Fruit fly (Drosophila melanogaster) whole organism, larva: Measurements from ENCODE around the gene spir.
A peak's percentile ranks its signal among the peaks of the same experiment; 100 is the strongest.

Experiments used
- noc ChIP-seq: fragments of 200-800 bp; sonication (Bioruptor generic); optimal IDR thresholded peaks from 3 replicates; lab custom pipeline; 2019; ENCODE audit warnings: missing biosample characterization, mild to moderate bottlenecking, missing genetic modification characterization, moderate library complexity

The spir gene

dm6 chr2L:20325383-20325782, 14.4 kb downstream of the spir start:
- no peak for TF ChIP-seq noc

- no peak for TF ChIP-seq noc
Measured at dm6 chr2L:20326317-20326716, 15.3 kb downstream of the spir start.

- no peak for TF ChIP-seq noc
Measured at dm6 chr2L:20327375-20327774, 16.4 kb downstream of the spir start.

dm6 chr2L:20327963-20328362, 16.9 kb downstream of the spir start:
- no peak for TF ChIP-seq noc

DNA sequence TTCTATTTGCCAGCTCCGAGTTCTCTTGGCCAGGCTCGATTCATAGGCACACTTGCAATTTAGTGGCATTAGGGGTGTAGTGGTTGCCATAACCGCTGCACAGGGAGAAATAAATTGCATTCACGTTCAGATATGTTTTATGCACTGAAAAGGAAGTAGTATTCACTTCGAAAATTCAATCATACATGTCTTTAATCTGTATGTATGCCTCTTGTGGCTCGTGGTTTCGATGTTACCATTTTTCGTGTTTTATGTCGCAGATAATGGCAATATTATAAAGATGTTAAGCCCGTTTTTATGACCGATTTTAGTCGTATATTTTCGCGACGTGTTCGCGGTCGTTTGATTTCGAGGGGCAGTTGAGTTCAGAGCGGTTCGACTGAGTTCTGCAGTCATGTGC, 17.6 kb downstream of the spir start:
- TF ChIP-seq noc: no peak

dm6 chr2L:20329612-20330011, 18.6 kb downstream of the spir start:
- TF ChIP-seq noc: no peak

- no peak for TF ChIP-seq noc
Measured at dm6 chr2L:20332978-20333377, 22.0 kb downstream of the spir start.

DNA sequence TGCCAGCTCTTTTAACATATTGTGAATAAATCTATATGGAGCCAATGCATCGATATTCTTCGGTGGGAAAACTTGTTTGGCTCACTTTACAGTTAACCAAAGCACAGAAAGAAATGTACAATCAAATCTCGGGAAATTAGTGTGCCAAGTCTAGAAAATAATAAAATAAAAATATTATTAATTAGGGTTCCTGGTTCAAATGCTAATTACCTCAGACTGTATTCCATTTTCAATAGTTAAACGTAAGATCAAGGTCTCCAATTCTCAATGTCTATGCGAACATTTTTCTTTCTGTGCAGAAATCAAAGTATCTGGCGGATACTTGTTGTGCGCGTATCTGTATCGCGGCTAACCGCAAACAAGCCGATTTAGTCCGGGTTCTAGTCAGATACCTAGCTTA, 23.9 kb downstream of the spir start:
- no peak for TF ChIP-seq noc

DNA sequence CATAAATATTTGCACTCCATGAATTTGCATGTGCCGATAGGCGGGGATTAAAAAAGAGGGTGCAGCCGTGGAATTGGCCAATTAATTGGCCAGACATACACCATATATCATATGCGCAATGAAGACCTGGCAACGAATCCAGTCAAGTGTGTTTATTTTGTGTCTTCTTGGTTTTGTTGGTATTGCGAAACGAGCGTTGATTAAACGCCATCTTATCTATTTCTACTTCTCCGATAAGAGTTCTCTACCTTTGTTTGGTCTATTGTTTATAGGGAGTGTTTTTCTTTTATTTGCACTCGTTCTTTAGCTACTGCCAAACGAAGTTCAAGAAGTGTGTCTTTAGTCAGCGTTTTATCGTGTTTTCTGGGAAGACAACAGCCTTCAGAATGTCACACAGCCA, 26.8 kb downstream of the spir start:
- TF ChIP-seq noc: peak; percentile 41

- TF ChIP-seq noc: no peak
Measured at dm6 chr2L:20340635-20341034, 29.6 kb downstream of the spir start.

DNA sequence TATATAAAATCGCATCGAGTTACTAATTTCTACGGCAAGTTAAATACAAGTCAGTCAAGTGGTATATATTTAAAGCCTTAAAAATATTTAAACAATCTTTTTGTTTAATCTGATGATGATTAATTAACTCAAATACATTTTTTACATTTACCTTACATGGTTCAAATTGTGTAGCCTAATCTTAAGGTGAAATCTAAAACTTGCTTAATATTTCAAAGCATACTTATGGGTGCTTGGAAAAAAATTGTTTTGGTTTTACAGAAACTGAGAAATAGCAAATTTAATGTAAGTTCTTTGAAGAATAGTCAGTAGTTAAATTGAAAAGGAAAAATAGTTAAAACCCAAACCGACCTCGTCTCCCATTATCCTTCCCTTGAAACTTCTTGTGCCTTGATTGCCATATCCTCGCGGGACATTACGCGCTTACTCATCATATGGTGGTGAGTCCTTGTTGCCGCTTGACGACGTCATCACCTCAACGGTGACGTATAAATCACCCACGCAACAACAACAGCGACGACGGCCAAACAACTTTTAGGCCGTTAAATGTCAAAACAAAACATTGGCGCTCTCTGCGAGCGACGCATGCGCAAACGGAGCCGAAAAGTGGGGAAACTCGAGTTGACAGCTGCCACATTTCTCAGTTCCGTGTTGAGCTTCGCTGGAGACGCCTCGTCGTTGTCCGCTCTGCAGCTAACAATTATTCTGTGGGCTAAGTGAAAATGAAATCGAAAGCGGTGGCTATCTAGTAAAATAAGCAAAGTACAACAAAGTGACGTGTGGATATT, 30.4 kb downstream of the spir start:
- no peak for TF ChIP-seq noc

dm6 chr2L:20341999-20342325, 30.9 kb downstream of the spir start:
- TF ChIP-seq noc: no peak

DNA sequence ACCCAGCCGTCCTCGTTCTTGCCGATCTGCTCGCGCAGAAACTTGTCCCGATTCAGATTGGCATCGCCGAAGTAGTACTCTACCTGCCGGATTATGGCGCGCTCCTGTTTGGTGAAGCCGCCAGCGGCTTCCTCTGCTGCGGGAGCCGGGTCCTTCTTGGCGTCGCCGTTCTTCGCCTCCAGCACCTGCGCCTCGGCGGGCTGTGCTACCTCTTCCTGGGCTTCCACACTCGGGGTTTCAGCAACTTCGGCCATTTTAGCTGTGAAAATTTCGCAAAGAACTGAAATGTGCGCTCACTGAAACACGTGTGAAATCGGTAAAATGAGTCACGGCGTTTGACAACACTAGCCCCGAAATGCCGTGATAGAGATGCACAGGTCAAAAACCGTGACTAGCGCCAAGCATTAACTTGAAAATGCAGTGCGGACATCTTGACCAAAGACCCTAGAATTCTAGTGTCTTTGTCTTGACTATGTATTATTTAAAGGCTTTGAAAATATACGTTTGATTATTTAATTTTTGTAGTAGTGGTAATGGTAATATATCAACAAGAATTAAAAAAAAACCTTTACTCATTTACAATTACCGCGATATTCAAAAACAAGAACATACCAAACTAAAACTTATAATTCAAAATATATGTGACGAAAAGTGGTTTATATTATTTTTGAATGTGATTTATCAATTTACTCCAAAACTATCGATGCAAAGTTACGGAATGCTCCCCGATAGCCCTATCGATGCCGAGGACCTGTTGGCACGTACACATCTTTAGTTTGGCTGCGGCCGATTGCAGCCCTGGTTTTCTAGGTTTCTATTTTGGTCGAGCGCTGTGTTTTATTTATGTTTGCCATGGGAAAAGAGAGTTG, 38.9 kb downstream of the spir start, which contains the start of the genes La and RtGEF:
Gene La (minus strand): TSS at position 342 of the 869 bp plus-strand sequence.
Gene RtGEF (plus strand): TSS at position 764 of the 869 bp plus-strand sequence.
- no peak for TF ChIP-seq noc

DNA sequence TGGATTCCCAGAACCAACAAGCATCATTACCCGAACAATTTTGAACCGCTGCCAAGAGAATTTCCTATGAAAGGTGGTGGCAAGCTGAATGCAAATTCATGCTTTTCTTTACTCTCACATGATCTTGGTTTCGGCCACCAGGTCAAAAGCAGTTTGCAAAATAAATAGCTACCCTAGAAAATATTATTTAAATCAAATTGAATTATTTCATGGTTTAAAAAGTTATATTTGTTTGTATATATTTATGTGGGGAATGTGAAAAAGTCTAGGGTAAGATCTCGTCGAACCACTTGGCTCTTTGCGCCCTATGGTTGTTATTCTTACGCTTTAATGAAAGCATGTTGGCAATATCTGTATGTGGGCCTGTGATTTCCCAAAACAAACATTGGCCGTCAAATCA, 40.7 kb downstream of the spir start:
- TF ChIP-seq noc: no peak

dm6 chr2L:20352200-20352599, 41.2 kb downstream of the spir start:
- TF ChIP-seq noc: no peak

- TF ChIP-seq noc: no peak
Measured at dm6 chr2L:20352727-20353126, 41.7 kb downstream of the spir start.

DNA sequence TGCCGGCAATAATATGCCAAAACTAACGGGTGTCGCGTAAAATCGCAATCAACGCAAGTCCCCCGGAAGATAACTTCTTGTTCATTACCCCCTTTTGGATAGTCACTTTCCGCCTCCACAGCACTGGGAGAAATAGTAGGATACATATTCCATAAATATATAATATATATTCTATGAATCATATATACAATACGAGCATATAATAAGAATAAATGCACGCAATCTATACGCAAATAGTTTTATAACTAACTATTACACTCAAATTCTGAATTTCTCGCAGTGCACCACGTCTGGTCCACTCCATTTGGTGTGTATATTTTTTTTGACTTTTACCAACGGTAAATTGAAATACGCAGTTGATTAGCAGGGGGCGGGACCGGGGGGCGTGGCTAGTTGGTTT, 59.1 kb downstream of the spir start:
- TF ChIP-seq noc: no peak

- TF ChIP-seq noc: no peak
Measured at dm6 chr2L:20371451-20371850, 60.4 kb downstream of the spir start.
